Worm (Caenorhabditis elegans) whole organism, midembryonic: ENCODE results near the gene str-141.

Experiments used
- T22C8.4 ChIP-seq: fragments of 200-800 bp; sonication (Bioruptor generic); IDR thresholded peaks from 2 replicates; pipeline ENCODE4 v1.3.6; 2022; ENCODE audit warnings: missing genetic modification characterization, missing compliant biosample characterization
- flt-1 ChIP-seq: fragments of 200-800 bp; sonication (Bioruptor generic); IDR thresholded peaks from 2 replicates; pipeline ENCODE4 v1.3.6; 2022; ENCODE audit warnings: missing genetic modification characterization, missing compliant biosample characterization
- klf-2 ChIP-seq: fragments of 200-800 bp; sonication (Bioruptor generic); conservative IDR thresholded peaks from 2 replicates; pipeline ENCODE4 v1.3.6; 2022; ENCODE audit warnings: missing genetic modification reagents, missing genetic modification characterization, missing compliant biosample characterization
- tab-1 ChIP-seq: fragments of 200-800 bp; sonication (Bioruptor generic); IDR thresholded peaks from 2 replicates; pipeline ENCODE4 v1.3.6; 2022; ENCODE audit warnings: missing genetic modification characterization, missing compliant biosample characterization
- ztf-23 ChIP-seq: fragments of 200-800 bp; sonication (Bioruptor generic); IDR thresholded peaks from 2 replicates; pipeline ENCODE4 v1.3.6; 2022; ENCODE audit warnings: missing genetic modification reagents, missing genetic modification characterization, missing compliant biosample characterization

DNA sequence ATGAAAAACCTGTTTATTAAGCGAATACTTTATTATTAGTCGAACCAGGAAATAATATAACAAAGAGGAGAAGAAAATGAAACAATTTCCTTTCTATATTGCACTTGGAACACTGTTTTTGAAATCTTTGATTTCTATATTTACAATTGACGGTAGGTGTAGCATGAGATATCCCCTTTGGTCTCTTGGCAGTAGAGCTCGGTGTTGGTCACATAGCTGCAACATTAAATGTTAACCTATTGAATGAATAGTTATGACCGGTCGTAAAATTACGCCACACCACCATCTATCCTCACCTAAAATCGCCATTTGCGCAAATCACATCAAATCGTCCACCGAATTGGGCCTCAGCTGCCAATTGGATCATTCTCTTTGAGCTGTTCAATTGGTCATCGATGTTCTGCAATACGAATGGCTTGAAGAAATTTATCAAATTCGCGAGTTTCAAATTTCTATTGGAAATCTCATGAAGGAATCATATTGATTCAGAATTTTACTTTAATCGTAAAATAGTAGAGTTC lies 21.3 kb upstream of the str-141 start:
- TF ChIP-seq klf-2 (GFP tag; lab: Robert Waterston, UW) (no peak), tab-1 (GFP tag; lab: Robert Waterston, UW) (no peak), ztf-23 (no peak), T22C8.4 (no peak), flt-1 (GFP tag; lab: Robert Waterston, UW) (peak; percentile 53; the same call in 1 of the 2 replicates)
